Worm (Caenorhabditis elegans) whole organism, young adult: ENCODE measurements around the gene C23H3.9.

Experiments used
- C17E4.6 ChIP-seq: fragments of 200-800 bp; sonication (Bioruptor generic); IDR thresholded peaks from 2 replicates; pipeline ENCODE4 v1.3.6; 2022; ENCODE audit warnings: missing genetic modification reagents, missing genetic modification characterization, missing compliant biosample characterization
- F33H1.4 ChIP-seq: fragments of 200-800 bp; sonication (Bioruptor generic); IDR thresholded peaks from 2 replicates; pipeline ENCODE4 v1.3.6; 2022; ENCODE audit warnings: missing genetic modification reagents, missing genetic modification characterization, missing compliant biosample characterization
- K12H6.12 ChIP-seq: fragments of 200-800 bp; sonication (Bioruptor generic); optimal IDR thresholded peaks from 2 replicates; lab custom pipeline; 2018; ENCODE audit warnings: mild to moderate bottlenecking, missing genetic modification characterization, missing compliant biosample characterization
- ama-1 ChIP-seq, 3 experiments: fragments of 150-350 bp in 1 of 3; sonication (generic microtip) in 2 of 3; optimal IDR thresholded peaks; 2 replicates each; lab custom pipeline; 2014 to 2018; ENCODE audit warnings: missing biosample characterization in 2 of 3, missing genetic modification characterization in 2 of 3, missing genetic modification reagents in 2 of 3
- athp-1 ChIP-seq: sonication (generic microtip); optimal IDR thresholded peaks from 2 replicates; lab custom pipeline; 2017; ENCODE audit warnings: mild to moderate bottlenecking, missing genetic modification characterization, missing compliant biosample characterization
- attf-3 ChIP-seq: fragments of 200-800 bp; sonication (Bioruptor generic); conservative IDR thresholded peaks from 2 replicates; pipeline ENCODE4 v1.3.6; 2022; ENCODE audit warnings: missing genetic modification reagents, missing genetic modification characterization, missing compliant biosample characterization
- egl-44 ChIP-seq: fragments of 200-800 bp; sonication (Bioruptor generic); IDR thresholded peaks from 2 replicates; pipeline ENCODE4 v1.3.6; 2022; ENCODE audit warnings: missing genetic modification reagents, missing genetic modification characterization, missing compliant biosample characterization
- let-526 ChIP-seq: fragments of 200-800 bp; sonication (Bioruptor generic); IDR thresholded peaks from 2 replicates; pipeline ENCODE4 v1.3.6; 2022; ENCODE audit warnings: missing genetic modification reagents, missing genetic modification characterization, missing compliant biosample characterization
- lsy-27 ChIP-seq: sonication (generic microtip); optimal IDR thresholded peaks from 2 replicates; lab custom pipeline; 2017; ENCODE audit warnings: missing genetic modification characterization, mild to moderate bottlenecking, missing compliant biosample characterization, antibody characterized with exemption, missing genotype, borderline replicate concordance; ENCODE audit not compliant: insufficient read depth
- somi-1 ChIP-seq: fragments of 200-800 bp; sonication (Bioruptor generic); optimal IDR thresholded peaks from 2 replicates; lab custom pipeline; 2018; ENCODE audit warnings: mild to moderate bottlenecking, missing genetic modification characterization, missing compliant biosample characterization
- zfh-2 ChIP-seq: fragments of 200-800 bp; sonication (Bioruptor generic); conservative IDR thresholded peaks from 2 replicates; pipeline ENCODE4 v1.3.6; 2022; ENCODE audit warnings: missing genetic modification reagents, missing genetic modification characterization, missing compliant biosample characterization

- TF ChIP-seq egl-44 = no peak
- no peak for TF ChIP-seq lsy-27 (tag; lab: Kevin White, UChicago)
- TF ChIP-seq attf-3 (GFP tag; lab: Robert Waterston, UW) = no peak
- no peak for TF ChIP-seq K12H6.12 (tag; lab: Kevin White, UChicago)
- TF ChIP-seq zfh-2 (GFP tag; lab: Robert Waterston, UW) = no peak
- TF ChIP-seq F33H1.4 (GFP tag; lab: Robert Waterston, UW) = no peak
- no peak for TF ChIP-seq C17E4.6 (GFP tag; lab: Robert Waterston, UW)
- no peak for TF ChIP-seq let-526
- no peak for TF ChIP-seq athp-1
- TF ChIP-seq ama-1 (optimal IDR thresholded peaks at IDR 0.05; lab: Kevin White, UChicago) = no peak
- no peak for TF ChIP-seq ama-1 (GFP tag; optimal IDR thresholded peaks at IDR 0.05; lab: Kevin White, UChicago)
- TF ChIP-seq somi-1 = no peak
These were observed 7.7 kb upstream of the C23H3.9 start for ce11 chrII:86794-87193.
